Worm (Caenorhabditis elegans): ENCODE results near the gene dos-1.

dos-1 gene

ce11 chrIII:9109172-9109571 is 5.4 kb downstream of the dos-1 start, which contains the start of gene cya-1:
Gene cya-1, minus strand, starts transcription at chrIII:9109272.
- TF ChIP-seq lin-26 (GFP tag; IDR thresholded peaks at IDR 0.05), result no peak
- TF ChIP-seq madf-6 (GFP tag; IDR thresholded peaks at IDR 0.05), result peak; percentile 8; the same call in 1 of the 2 replicates

ce11 chrIII:9109726-9110125 is 6.0 kb downstream of the dos-1 start:
- no peak for TF ChIP-seq lin-54 (GFP tag; optimal IDR thresholded peaks at IDR 0.05)
- no peak for TF ChIP-seq C17E4.6 (GFP tag; IDR thresholded peaks at IDR 0.05)
- TF ChIP-seq let-526 (GFP tag; IDR thresholded peaks at IDR 0.05), result no peak
- TF ChIP-seq nfyb-1 (GFP tag; IDR thresholded peaks at IDR 0.05), result no peak

DNA sequence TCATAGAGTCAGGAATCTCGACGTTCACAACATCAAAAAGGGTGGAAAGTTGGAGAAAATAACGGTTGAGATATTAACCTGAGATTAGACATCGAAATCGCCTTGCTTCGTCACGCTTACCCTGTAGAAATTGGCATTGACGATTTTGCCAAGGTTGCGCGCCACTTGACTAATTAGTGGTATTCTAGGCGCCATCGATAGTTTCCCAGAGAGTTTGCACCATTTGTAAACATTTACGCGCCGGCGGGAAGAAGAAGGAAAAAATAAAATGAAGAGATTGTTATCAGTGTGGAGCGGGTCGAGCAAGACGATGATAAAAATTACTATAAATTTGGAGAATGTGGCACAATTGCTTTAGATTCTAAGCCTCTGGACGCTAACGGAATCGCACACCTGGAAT is 6.5 kb downstream of the dos-1 start:
- TF ChIP-seq madf-3 (GFP tag; IDR thresholded peaks at IDR 0.05), result no peak
- TF ChIP-seq xnd-1 (tag; optimal IDR thresholded peaks at IDR 0.05), result peak; percentile 42
- TF ChIP-seq pha-4 (tag; optimal IDR thresholded peaks at IDR 0.05), result no peak
- TF ChIP-seq efl-1 (GFP tag; optimal IDR thresholded peaks at IDR 0.05), result peak; percentile 62
- no peak for TF ChIP-seq lsy-27 (tag; optimal IDR thresholded peaks at IDR 0.05; ENCODE audit: borderline replicate concordance, insufficient read depth)
- 0 out of 2 replicates have a peak, but pooled peaks have one; percentile 10 for TF ChIP-seq rcor-1 (GFP tag; IDR thresholded peaks at IDR 0.05)
- peak; percentile 4; the same call in 1 of the 2 replicates for TF ChIP-seq madf-8 (GFP tag; conservative IDR thresholded peaks at IDR 0.05)
- TF ChIP-seq madf-6 (GFP tag; IDR thresholded peaks at IDR 0.05), result peak; percentile 77

ce11 chrIII:9110914-9111313 is 7.2 kb downstream of the dos-1 start:
- peak; percentile 64; the same call in 1 of the 2 replicates for TF ChIP-seq B0336.3 (GFP tag; IDR thresholded peaks at IDR 0.05)
- TF ChIP-seq pbrm-1 (GFP tag; IDR thresholded peaks at IDR 0.05), result peak; percentile 69
- TF ChIP-seq nfyb-1 (GFP tag; IDR thresholded peaks at IDR 0.05), result peak; percentile 82; the same call in 1 of the 2 replicates
- peak; percentile 77 for TF ChIP-seq hmg-1.2 (GFP tag; IDR thresholded peaks at IDR 0.05)
- TF ChIP-seq athp-1 (tag; optimal IDR thresholded peaks at IDR 0.05), result peak; percentile 3
- TF ChIP-seq rcor-1 (GFP tag; IDR thresholded peaks at IDR 0.05), result peak; percentile 68
- 0 out of 2 replicates have a peak, but pooled peaks have one; percentile 25 for TF ChIP-seq sea-2 (GFP tag; IDR thresholded peaks at IDR 0.05)
- 0 out of 2 replicates have a peak, but pooled peaks have one; percentile 25 for TF ChIP-seq F39B2.1 (GFP tag; IDR thresholded peaks at IDR 0.05)
- TF ChIP-seq ceh-100 (GFP tag; IDR thresholded peaks at IDR 0.05), result peak; percentile 59; the same call in 1 of the 2 replicates
- peak; percentile 14 for TF ChIP-seq lsl-1 (GFP tag; optimal IDR thresholded peaks at IDR 0.05)
- TF ChIP-seq B0261.1 (tag; optimal IDR thresholded peaks at IDR 0.05), result peak; percentile 69
- TF ChIP-seq ceh-91 (GFP tag; IDR thresholded peaks at IDR 0.05), result peak; percentile 41
- peak; percentile 45 for TF ChIP-seq lin-54 (GFP tag; optimal IDR thresholded peaks at IDR 0.05)
- peak; percentile 29; the same call in 1 of the 2 replicates for TF ChIP-seq madf-8 (GFP tag; conservative IDR thresholded peaks at IDR 0.05)
- TF ChIP-seq lin-26 (GFP tag; IDR thresholded peaks at IDR 0.05), result peak; percentile 85
- TF ChIP-seq Y79H2A.3 (GFP tag; conservative IDR thresholded peaks at IDR 0.05), result 0 out of 2 replicates have a peak, but pooled peaks have one; percentile 36
- TF ChIP-seq F33H1.4 (GFP tag; IDR thresholded peaks at IDR 0.05), result peak; percentile 48
- TF ChIP-seq ztf-25 (GFP tag; IDR thresholded peaks at IDR 0.05), result peak; percentile 59; the same call in 1 of the 2 replicates
- 0 out of 2 replicates have a peak, but pooled peaks have one; percentile 51 for TF ChIP-seq hmg-20 (GFP tag; IDR thresholded peaks at IDR 0.05)
- TF ChIP-seq ekl-4 (GFP tag; IDR thresholded peaks at IDR 0.05), result peak; percentile 80
- TF ChIP-seq aptf-3 (GFP tag; IDR thresholded peaks at IDR 0.05), result peak; percentile 91
- peak; percentile 68 for TF ChIP-seq hsf-1 (GFP tag; IDR thresholded peaks at IDR 0.05)
- peak; percentile 80 for TF ChIP-seq egl-44 (GFP tag; IDR thresholded peaks at IDR 0.05)
- peak; percentile 86 for TF ChIP-seq madf-3 (GFP tag; IDR thresholded peaks at IDR 0.05)
- TF ChIP-seq cebp-2 (GFP tag; IDR thresholded peaks at IDR 0.05), result peak; percentile 77; the same call in 1 of the 2 replicates
- TF ChIP-seq B0019.2 (GFP tag; conservative IDR thresholded peaks at IDR 0.05), result peak; percentile 23; the same call in 1 of the 2 replicates
- TF ChIP-seq Y53F4B.3 (GFP tag; IDR thresholded peaks at IDR 0.05), result peak; percentile 59
- TF ChIP-seq mcd-1 (GFP tag; IDR thresholded peaks at IDR 0.05), result peak; percentile 96
- peak; percentile 80 for TF ChIP-seq dox-1 (GFP tag; IDR thresholded peaks at IDR 0.05)
- 0 out of 2 replicates have a peak, but pooled peaks have one; percentile 73 for TF ChIP-seq nhr-120 (GFP tag; IDR thresholded peaks at IDR 0.05)
- TF ChIP-seq egrh-3 (GFP tag; IDR thresholded peaks at IDR 0.05), result peak; percentile 64
- peak; percentile 86 for TF ChIP-seq tbp1 (GFP tag; optimal IDR thresholded peaks at IDR 0.05)
- 0 out of 2 replicates have a peak, but pooled peaks have one; percentile 9 for TF ChIP-seq zfh-2 (GFP tag; conservative IDR thresholded peaks at IDR 0.05)
- peak; percentile 36 for TF ChIP-seq ztf-18 (tag; optimal IDR thresholded peaks at IDR 0.05)
- TF ChIP-seq T26A5.8 (tag; optimal IDR thresholded peaks at IDR 0.05), result peak; percentile 5

Data from whole organism, young adult.